Worm (Caenorhabditis elegans) whole organism, L1 larva: ENCODE data around the gene wago-4.

ENCODE experiments used
- blmp-1 ChIP-seq: fragments of 150-350 bp; optimal IDR thresholded peaks from 2 replicates; lab custom pipeline; 2014; ENCODE audit warnings: missing biosample characterization, missing genetic modification characterization
- hlh-4 ChIP-seq: sonication (generic microtip); optimal IDR thresholded peaks from 2 replicates; lab custom pipeline; 2016; ENCODE audit warnings: mild to moderate bottlenecking, missing genetic modification characterization, missing compliant biosample characterization
- tlp-1 ChIP-seq: fragments of 150-350 bp; optimal IDR thresholded peaks from 2 replicates; lab custom pipeline; 2014; ENCODE audit warnings: missing biosample characterization, missing genetic modification characterization
- unc-86 ChIP-seq: sonication (generic microtip); optimal IDR thresholded peaks from 2 replicates; lab custom pipeline; 2016; ENCODE audit warnings: missing genetic modification characterization, missing compliant biosample characterization
- xbp-1 ChIP-seq: sonication (generic microtip); optimal IDR thresholded peaks from 2 replicates; lab custom pipeline; 2016; ENCODE audit warnings: missing genetic modification characterization, missing compliant biosample characterization
- ztf-11 ChIP-seq, 2 experiments: sonication (generic microtip); optimal IDR thresholded peaks; 2 replicates each; lab custom pipeline; 2016 to 2017; ENCODE audit warnings: missing genetic modification characterization in 2 of 2, missing biosample characterization in 1 of 2, missing compliant biosample characterization in 1 of 2

wago-4 gene

DNA sequence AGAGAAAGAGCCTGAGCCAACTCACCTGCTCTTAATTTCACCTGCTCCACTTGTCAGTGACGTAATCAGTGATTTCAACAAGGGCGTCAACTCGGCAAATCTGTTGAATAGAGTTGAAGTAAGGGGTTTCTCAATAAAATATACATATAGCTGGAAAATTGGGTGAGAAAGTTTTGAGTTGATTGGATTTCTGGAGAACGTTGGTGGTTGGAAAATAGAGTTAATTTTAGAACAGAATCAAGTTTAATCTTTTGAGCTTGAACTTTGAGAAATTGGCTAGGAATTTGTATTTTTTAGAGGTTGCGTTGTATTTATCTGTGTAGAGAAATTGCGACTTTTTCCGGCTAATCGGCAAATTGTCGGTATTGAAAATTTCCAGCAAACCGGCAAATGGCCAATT, 50.3 kb downstream of the wago-4 start, which contains the start of gene Y38F1A.4:
TSS of gene Y38F1A.4 (minus strand) at position 101 of the 400 bp plus-strand sequence.
- TF ChIP-seq xbp-1 (no peak), ztf-11 (tag; optimal IDR thresholded peaks at IDR 0.05; lab: Kevin White, UChicago) (no peak), hlh-4 (tag; lab: Kevin White, UChicago) (peak; percentile 82), tlp-1 (tag; lab: Kevin White, UChicago) (no peak), unc-86 (tag; lab: Kevin White, UChicago) (no peak), blmp-1 (tag; lab: Kevin White, UChicago) (no peak)
